Worm (Caenorhabditis elegans) whole organism, L3 larva: ENCODE measurements around the gene nduf-9.

Experiments
- R02D3.7 ChIP-seq: fragments of 150-350 bp; optimal IDR thresholded peaks from 2 replicates; lab custom pipeline; 2014; ENCODE audit warnings: missing biosample characterization, missing genetic modification characterization
- ZK546.5 ChIP-seq: sonication (generic microtip); optimal IDR thresholded peaks from 2 replicates; lab custom pipeline; 2017; ENCODE audit warnings: missing biosample characterization, missing genetic modification characterization
- ama-1 ChIP-seq: fragments of 150-350 bp; optimal IDR thresholded peaks from 2 replicates; lab custom pipeline; 2018
- ceh-16 ChIP-seq: sonication (generic microtip); optimal IDR thresholded peaks from 2 replicates; lab custom pipeline; 2017; ENCODE audit warnings: missing biosample characterization, missing genetic modification characterization
- ceh-28 ChIP-seq: fragments of 150-350 bp; optimal IDR thresholded peaks from 2 replicates; lab custom pipeline; 2014; ENCODE audit warnings: missing biosample characterization, missing genetic modification reagents, missing genetic modification characterization
- ceh-82 ChIP-seq: fragments of 150-350 bp; optimal IDR thresholded peaks from 2 replicates; lab custom pipeline; 2014; ENCODE audit warnings: missing biosample characterization, missing genetic modification characterization
- ceh-9 ChIP-seq: sonication (generic microtip); optimal IDR thresholded peaks from 2 replicates; lab custom pipeline; 2018; ENCODE audit warnings: missing biosample characterization, missing genetic modification characterization
- daf-12 ChIP-seq: fragments of 150-350 bp; optimal IDR thresholded peaks from 2 replicates; lab custom pipeline; 2014; ENCODE audit warnings: missing biosample characterization, missing genetic modification reagents, missing genetic modification characterization
- egl-5 ChIP-seq: fragments of 150-350 bp; optimal IDR thresholded peaks from 2 replicates; lab custom pipeline; 2017; ENCODE audit warnings: missing biosample characterization, missing genetic modification reagents, missing genetic modification characterization, inconsistent platforms
- elt-1 ChIP-seq: fragments of 150-350 bp; optimal IDR thresholded peaks from 2 replicates; lab custom pipeline; 2014; ENCODE audit warnings: missing biosample characterization, missing genetic modification characterization
- elt-2 ChIP-seq: sonication (generic microtip); optimal IDR thresholded peaks from 2 replicates; lab custom pipeline; 2016; ENCODE audit warnings: missing genetic modification reagents, mild to moderate bottlenecking, missing genetic modification characterization, missing compliant biosample characterization
- elt-3 ChIP-seq, 3 experiments: fragments of 150-350 bp in 1 of 3; sonication (generic microtip) in 2 of 3; optimal IDR thresholded peaks; 2 replicates in 2 of 3; 4 replicates in 1 of 3; lab custom pipeline; 2014 to 2017; ENCODE audit warnings: missing biosample characterization in 3 of 3, missing genetic modification characterization in 3 of 3
- eor-1 ChIP-seq, 2 experiments: fragments of 150-350 bp; optimal IDR thresholded peaks; 2 replicates each; lab custom pipeline; 2014 to 2018; ENCODE audit warnings: missing biosample characterization in 2 of 2, missing genetic modification characterization in 2 of 2
- fkh-10 ChIP-seq: sonication (generic microtip); optimal IDR thresholded peaks from 2 replicates; lab custom pipeline; 2017; ENCODE audit warnings: missing biosample characterization, missing genetic modification reagents, missing genetic modification characterization
- fkh-2 ChIP-seq: fragments of 150-350 bp; optimal IDR thresholded peaks from 2 replicates; lab custom pipeline; 2014; ENCODE audit warnings: missing biosample characterization, missing genetic modification reagents, missing genetic modification characterization
- fos-1 ChIP-seq: fragments of 150-350 bp; optimal IDR thresholded peaks from 2 replicates; lab custom pipeline; 2014; ENCODE audit warnings: missing biosample characterization, missing genetic modification characterization
- hmg-11 ChIP-seq: sonication (generic microtip); optimal IDR thresholded peaks from 2 replicates; lab custom pipeline; 2016; ENCODE audit warnings: missing genetic modification characterization, missing compliant biosample characterization
- jun-1 ChIP-seq: fragments of 150-350 bp; optimal IDR thresholded peaks from 2 replicates; lab custom pipeline; 2014; ENCODE audit warnings: missing biosample characterization, missing genetic modification reagents, missing genetic modification characterization
- lin-15B ChIP-seq: fragments of 150-350 bp; optimal IDR thresholded peaks from 2 replicates; lab custom pipeline; 2014; ENCODE audit warnings: missing biosample characterization, missing genetic modification characterization
- lin-39 ChIP-seq: fragments of 150-350 bp; optimal IDR thresholded peaks from 2 replicates; lab custom pipeline; 2018; ENCODE audit warnings: missing biosample characterization, missing genetic modification reagents, missing genetic modification characterization
- mdl-1 ChIP-seq: fragments of 150-350 bp; optimal IDR thresholded peaks from 2 replicates; lab custom pipeline; 2014; ENCODE audit warnings: missing biosample characterization, missing genetic modification characterization
- mml-1 ChIP-seq: fragments of 150-350 bp; sonication (generic microtip); optimal IDR thresholded peaks from 3 replicates; lab custom pipeline; 2014; ENCODE audit warnings: missing biosample characterization, missing genetic modification characterization
- nfya-1 ChIP-seq: sonication (generic microtip); optimal IDR thresholded peaks from 2 replicates; lab custom pipeline; 2017; ENCODE audit warnings: missing genetic modification characterization, mild to moderate bottlenecking, missing compliant biosample characterization, antibody characterized with exemption, moderate library complexity; ENCODE audit not compliant: insufficient read depth
- nhr-11 ChIP-seq: fragments of 150-350 bp; optimal IDR thresholded peaks from 2 replicates; lab custom pipeline; 2014; ENCODE audit warnings: missing biosample characterization, missing genetic modification characterization
- nhr-12 ChIP-seq: fragments of 150-350 bp; optimal IDR thresholded peaks from 2 replicates; lab custom pipeline; 2014; ENCODE audit warnings: missing biosample characterization, missing genetic modification characterization
- nhr-23 ChIP-seq: fragments of 150-350 bp; optimal IDR thresholded peaks from 2 replicates; lab custom pipeline; 2014; ENCODE audit warnings: missing biosample characterization, missing genetic modification reagents, missing genetic modification characterization
- nhr-237 ChIP-seq: fragments of 150-350 bp; optimal IDR thresholded peaks from 2 replicates; lab custom pipeline; 2014; ENCODE audit warnings: missing biosample characterization, missing genetic modification characterization
- nhr-25 ChIP-seq: sonication (generic microtip); optimal IDR thresholded peaks from 2 replicates; lab custom pipeline; 2017; ENCODE audit warnings: missing biosample characterization, missing genetic modification characterization
- nhr-28 ChIP-seq: fragments of 150-350 bp; optimal IDR thresholded peaks from 2 replicates; lab custom pipeline; 2014; ENCODE audit warnings: missing biosample characterization, missing genetic modification characterization
- nhr-67 ChIP-seq: fragments of 150-350 bp; optimal IDR thresholded peaks from 2 replicates; lab custom pipeline; 2014; ENCODE audit warnings: missing biosample characterization, missing genetic modification characterization
- nhr-76 ChIP-seq: fragments of 150-350 bp; sonication (generic microtip); optimal IDR thresholded peaks from 5 replicates; lab custom pipeline; 2014; ENCODE audit warnings: missing biosample characterization, missing genetic modification characterization
- nhr-77 ChIP-seq: fragments of 150-350 bp; optimal IDR thresholded peaks from 2 replicates; lab custom pipeline; 2014; ENCODE audit warnings: missing biosample characterization, missing genetic modification characterization
- pha-4 ChIP-seq: fragments of 150-350 bp; optimal IDR thresholded peaks from 2 replicates; lab custom pipeline; 2014; ENCODE audit warnings: missing biosample characterization, missing genetic modification reagents, missing genetic modification characterization
- pqm-1 ChIP-seq: fragments of 150-350 bp; optimal IDR thresholded peaks from 2 replicates; lab custom pipeline; 2017; ENCODE audit warnings: missing biosample characterization, missing genetic modification characterization, inconsistent platforms
- sea-2 ChIP-seq: fragments of 150-350 bp; sonication (generic microtip); optimal IDR thresholded peaks from 4 replicates; lab custom pipeline; 2014; ENCODE audit warnings: missing biosample characterization, missing genetic modification reagents, missing genetic modification characterization
- skn-1 ChIP-seq: fragments of 150-350 bp; optimal IDR thresholded peaks from 2 replicates; lab custom pipeline; 2014; ENCODE audit warnings: missing biosample characterization, missing genetic modification characterization
- snpc-4 ChIP-seq: fragments of 150-350 bp; optimal IDR thresholded peaks from 2 replicates; lab custom pipeline; 2014; ENCODE audit warnings: missing biosample characterization, missing genetic modification characterization
- tbx-2 ChIP-seq: sonication (generic microtip); optimal IDR thresholded peaks from 2 replicates; lab custom pipeline; 2016; ENCODE audit warnings: mild to moderate bottlenecking, missing genetic modification characterization, missing compliant biosample characterization
- unc-39 ChIP-seq: sonication (generic microtip); optimal IDR thresholded peaks from 4 replicates; lab custom pipeline; 2017; ENCODE audit warnings: missing biosample characterization, missing genetic modification characterization
- unc-62 ChIP-seq: fragments of 150-350 bp; sonication (generic microtip); optimal IDR thresholded peaks from 4 replicates; lab custom pipeline; 2014; ENCODE audit warnings: missing biosample characterization, missing genetic modification reagents, missing genetic modification characterization
- zag-1 ChIP-seq: fragments of 150-350 bp; optimal IDR thresholded peaks from 2 replicates; lab custom pipeline; 2014; ENCODE audit warnings: missing biosample characterization, missing genetic modification characterization
- ztf-11 ChIP-seq: fragments of 150-350 bp; optimal IDR thresholded peaks from 2 replicates; lab custom pipeline; 2014; ENCODE audit warnings: missing biosample characterization, missing genetic modification characterization
- ztf-4 ChIP-seq: fragments of 150-350 bp; optimal IDR thresholded peaks from 2 replicates; lab custom pipeline; 2014; ENCODE audit warnings: missing biosample characterization, missing genetic modification characterization

nduf-9 gene

ce11 chrIII:3248307-3249037 is at the start of gene nduf-9:
Gene nduf-9, minus strand, starts transcription at chrIII:3248575.
- no peak for TF ChIP-seq elt-1 (tag; lab: Kevin White, UChicago)
- peak; percentile 47 for TF ChIP-seq lin-15B
- peak; percentile 70 for TF ChIP-seq hmg-11 (tag; lab: Kevin White, UChicago)
- peak; percentile 79 for TF ChIP-seq nfya-1 (tag; lab: Kevin White, UChicago)
- no peak for TF ChIP-seq nhr-23
- TF ChIP-seq egl-5 (tag; lab: Kevin White, UChicago): no peak
- TF ChIP-seq ceh-16 (tag; lab: Kevin White, UChicago): no peak
- TF ChIP-seq jun-1 (tag; lab: Kevin White, UChicago): no peak
- TF ChIP-seq R02D3.7 (tag; lab: Kevin White, UChicago): no peak
- no peak for TF ChIP-seq elt-3 (tag; optimal IDR thresholded peaks at IDR 0.05; lab: Kevin White, UChicago)
- no peak for TF ChIP-seq ceh-28
- TF ChIP-seq tbx-2: no peak
- no peak for TF ChIP-seq ceh-9 (tag; lab: Kevin White, UChicago)
- no peak for TF ChIP-seq unc-62 (GFP tag; lab: Kevin White, UChicago)
- TF ChIP-seq snpc-4 (tag; lab: Kevin White, UChicago): no peak
- TF ChIP-seq daf-12 (tag; lab: Kevin White, UChicago): no peak
- no peak for TF ChIP-seq mml-1
- no peak for TF ChIP-seq elt-2 (tag; lab: Kevin White, UChicago)
- TF ChIP-seq nhr-77: no peak
- TF ChIP-seq nhr-28 (tag; lab: Kevin White, UChicago): no peak
- no peak for TF ChIP-seq skn-1 (tag; lab: Kevin White, UChicago)
- TF ChIP-seq unc-39 (tag; lab: Kevin White, UChicago): no peak
- TF ChIP-seq nhr-25 (tag; lab: Kevin White, UChicago): no peak
- no peak for TF ChIP-seq pqm-1 (tag; lab: Kevin White, UChicago)
- no peak for TF ChIP-seq pha-4
- TF ChIP-seq sea-2 (GFP tag; lab: Kevin White, UChicago): peak; percentile 34
- TF ChIP-seq fkh-2 (tag; lab: Kevin White, UChicago): no peak
- no peak for TF ChIP-seq ztf-11 (tag; lab: Kevin White, UChicago)

- no peak for TF ChIP-seq pqm-1 (tag; lab: Kevin White, UChicago)
- no peak for TF ChIP-seq nfya-1 (tag; lab: Kevin White, UChicago)
- no peak for TF ChIP-seq unc-39 (tag; lab: Kevin White, UChicago)
- no peak for TF ChIP-seq nhr-67 (tag; lab: Kevin White, UChicago)
- no peak for TF ChIP-seq ceh-82 (tag; lab: Kevin White, UChicago)
- no peak for TF ChIP-seq ztf-4 (tag; lab: Kevin White, UChicago)
- TF ChIP-seq nhr-12: no peak
- no peak for TF ChIP-seq unc-62 (GFP tag; lab: Kevin White, UChicago)
- TF ChIP-seq ama-1 (lab: Kevin White, UChicago): no peak
- no peak for TF ChIP-seq elt-3 (tag; optimal IDR thresholded peaks at IDR 0.05; lab: Kevin White, UChicago)
- TF ChIP-seq, all 47 proteins: peak for 0
Measured at ce11 chrIII:3297151-3297550, 48.8 kb upstream of the nduf-9 start, which contains the start of gene Y53G8AR.5. Gene Y53G8AR.5, plus strand, starts transcription at chrIII:3297451.

ce11 chrIII:3294283-3294793 is 46.0 kb upstream of the nduf-9 start, which contains the start of the genes Y53G8AR.8 and Y53G8AR.6:
Gene Y53G8AR.8, minus strand, starts transcription at chrIII:3294330.
Gene Y53G8AR.6, plus strand, starts transcription at chrIII:3294743.
- TF ChIP-seq hmg-11 (tag; lab: Kevin White, UChicago) (peak; percentile 6), ceh-9 (tag; lab: Kevin White, UChicago) (no peak), nhr-25 (tag; lab: Kevin White, UChicago) (no peak), ama-1 (lab: Kevin White, UChicago) (no peak), nhr-76 (tag; lab: Kevin White, UChicago) (no peak), fkh-2 (tag; lab: Kevin White, UChicago) (no peak), nhr-23 (no peak), elt-1 (tag; lab: Kevin White, UChicago) (no peak), fos-1 (no peak), jun-1 (tag; lab: Kevin White, UChicago) (no peak), lin-39 (tag; lab: Kevin White, UChicago) (no peak), egl-5 (tag; lab: Kevin White, UChicago) (no peak), ZK546.5 (tag; lab: Kevin White, UChicago) (no peak), nfya-1 (tag; lab: Kevin White, UChicago) (peak; percentile 44), mdl-1 (tag; lab: Kevin White, UChicago) (no peak), lin-15B (peak; percentile 3), zag-1 (tag; lab: Kevin White, UChicago) (no peak), pha-4 (peak; percentile 46), nhr-237 (tag; lab: Kevin White, UChicago) (no peak), nhr-77 (no peak), skn-1 (tag; lab: Kevin White, UChicago) (no peak), R02D3.7 (tag; lab: Kevin White, UChicago) (no peak), eor-1 (tag; optimal IDR thresholded peaks at IDR 0.05; lab: Kevin White, UChicago) (no peak), nhr-11 (tag; lab: Kevin White, UChicago) (no peak), sea-2 (GFP tag; lab: Kevin White, UChicago) (no peak), ceh-28 (no peak), elt-3 (tag; optimal IDR thresholded peaks at IDR 0.05; lab: Kevin White, UChicago) (no peak), fkh-10 (GFP tag; lab: Kevin White, UChicago) (no peak), nhr-28 (tag; lab: Kevin White, UChicago) (no peak), pqm-1 (tag; lab: Kevin White, UChicago) (no peak), unc-39 (tag; lab: Kevin White, UChicago) (no peak), snpc-4 (tag; lab: Kevin White, UChicago) (no peak)
